Worm (Caenorhabditis elegans) whole organism, mixed stage, embryonic: ENCODE data around the gene F14B8.4.

Experiments
- elt-1 ChIP-seq: sonication (generic microtip); optimal IDR thresholded peaks from 2 replicates; lab custom pipeline; 2017; ENCODE audit warnings: missing genetic modification characterization, mild to moderate bottlenecking, missing compliant biosample characterization, antibody characterized with exemption, moderate library complexity, borderline replicate concordance; ENCODE audit not compliant: insufficient read depth
- elt-3 ChIP-seq: fragments of 150-350 bp; optimal IDR thresholded peaks from 2 replicates; lab custom pipeline; 2014; ENCODE audit warnings: missing biosample characterization, missing genetic modification characterization
- snpc-4 ChIP-seq: fragments of 150-350 bp; optimal IDR thresholded peaks from 2 replicates; lab custom pipeline; 2014; ENCODE audit warnings: missing biosample characterization, missing genetic modification characterization
- unc-39 ChIP-seq: fragments of 150-350 bp; optimal IDR thresholded peaks from 2 replicates; lab custom pipeline; 2014; ENCODE audit warnings: missing biosample characterization, missing genetic modification characterization
- unc-62 ChIP-seq: fragments of 150-350 bp; optimal IDR thresholded peaks from 2 replicates; lab custom pipeline; 2014; ENCODE audit warnings: missing biosample characterization, missing genetic modification reagents, missing genetic modification characterization

- no peak for TF ChIP-seq elt-1 (tag; lab: Kevin White, UChicago)
- no peak for TF ChIP-seq elt-3
- no peak for TF ChIP-seq snpc-4
- no peak for TF ChIP-seq unc-39 (tag; lab: Kevin White, UChicago)
- no peak for TF ChIP-seq unc-62 (GFP tag; lab: Kevin White, UChicago)
These were observed 25.0 kb downstream of the F14B8.4 start, which contains the start of gene F41C6.4 for ce11 chrX:6874723-6875122.
